Worm (Caenorhabditis elegans) whole organism, young adult: ENCODE results near the gene C32B5.13.

Source experiments
- B0035.1 ChIP-seq: sonication (generic microtip); optimal IDR thresholded peaks from 2 replicates; lab custom pipeline; 2016; ENCODE audit warnings: missing genetic modification characterization, mild to moderate bottlenecking, missing compliant biosample characterization, missing genotype, missing genetic modification reagents
- K12H6.12 ChIP-seq: fragments of 200-800 bp; sonication (Bioruptor generic); optimal IDR thresholded peaks from 2 replicates; lab custom pipeline; 2018; ENCODE audit warnings: mild to moderate bottlenecking, missing genetic modification characterization, missing compliant biosample characterization
- Y79H2A.3 ChIP-seq: fragments of 200-800 bp; sonication (Bioruptor generic); conservative IDR thresholded peaks from 2 replicates; pipeline ENCODE4 v1.3.6; 2022; ENCODE audit warnings: missing genetic modification reagents, missing genetic modification characterization, missing compliant biosample characterization
- ama-1 ChIP-seq, 3 experiments: fragments of 150-350 bp in 1 of 3; sonication (generic microtip) in 2 of 3; optimal IDR thresholded peaks; 2 replicates each; lab custom pipeline; 2014 to 2018; ENCODE audit warnings: missing biosample characterization in 2 of 3, missing genetic modification characterization in 2 of 3, missing genetic modification reagents in 2 of 3
- attf-6 ChIP-seq: fragments of 200-800 bp; sonication (Bioruptor generic); IDR thresholded peaks from 2 replicates; pipeline ENCODE4 v1.3.6; 2022; ENCODE audit warnings: missing genetic modification reagents, missing genetic modification characterization, missing compliant biosample characterization
- ets-4 ChIP-seq: fragments of 200-800 bp; sonication (Bioruptor generic); optimal IDR thresholded peaks from 2 replicates; lab custom pipeline; 2018; ENCODE audit warnings: mild to moderate bottlenecking, missing genetic modification characterization, missing compliant biosample characterization
- fkh-3 ChIP-seq: sonication (generic microtip); optimal IDR thresholded peaks from 2 replicates; lab custom pipeline; 2016; ENCODE audit warnings: mild to moderate bottlenecking, missing genetic modification characterization, missing compliant biosample characterization
- nhr-80 ChIP-seq: sonication (generic microtip); optimal IDR thresholded peaks from 2 replicates; lab custom pipeline; 2016; ENCODE audit warnings: missing genetic modification characterization, missing compliant biosample characterization
- tbp1 ChIP-seq: fragments of 200-800 bp; sonication (Bioruptor generic); optimal IDR thresholded peaks from 2 replicates; lab custom pipeline; 2018; ENCODE audit warnings: mild to moderate bottlenecking, missing genetic modification characterization, missing compliant biosample characterization
- unc-62 ChIP-seq: fragments of 150-350 bp; optimal IDR thresholded peaks from 2 replicates; lab custom pipeline; 2014; ENCODE audit warnings: missing biosample characterization, missing genetic modification reagents, missing genetic modification characterization

DNA sequence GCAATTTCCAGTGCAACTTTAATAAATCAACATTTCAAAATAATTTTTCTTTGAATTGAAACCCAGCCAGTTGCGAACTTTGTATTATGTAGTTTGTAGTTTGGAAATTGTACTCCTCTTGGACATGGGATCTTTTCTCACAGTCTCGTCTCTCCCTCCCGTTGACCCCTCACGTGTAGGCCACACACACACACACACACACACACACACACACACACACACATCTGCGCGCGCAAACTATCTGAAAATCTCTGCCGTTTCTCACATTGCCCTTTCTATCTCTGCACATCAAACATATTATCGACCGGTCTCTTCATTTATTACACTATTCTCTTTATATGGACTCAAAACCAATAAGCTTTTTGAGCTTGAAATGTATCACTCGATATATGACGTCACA, 21.1 kb downstream of the C32B5.13 start, which contains the start of gene fbxc-36:
- TF ChIP-seq unc-62 (GFP tag; lab: Kevin White, UChicago) (no peak), ama-1 (optimal IDR thresholded peaks at IDR 0.05; lab: Kevin White, UChicago) (no peak), ama-1 (GFP tag; optimal IDR thresholded peaks at IDR 0.05; lab: Kevin White, UChicago) (no peak), nhr-80 (no peak), B0035.1 (tag; lab: Kevin White, UChicago) (no peak), tbp1 (GFP tag; lab: Kevin White, UChicago) (no peak), ets-4 (GFP tag; lab: Kevin White, UChicago) (no peak), attf-6 (GFP tag; lab: Robert Waterston, UW) (no peak), Y79H2A.3 (GFP tag; lab: Robert Waterston, UW) (no peak), K12H6.12 (no peak), fkh-3 (tag; lab: Kevin White, UChicago) (no peak)
